Fruit fly (Drosophila melanogaster): ENCODE data around the gene CG4572.
A peak's percentile ranks its signal among the peaks of the same experiment; 100 is the strongest.

CG4572 gene

DNA sequence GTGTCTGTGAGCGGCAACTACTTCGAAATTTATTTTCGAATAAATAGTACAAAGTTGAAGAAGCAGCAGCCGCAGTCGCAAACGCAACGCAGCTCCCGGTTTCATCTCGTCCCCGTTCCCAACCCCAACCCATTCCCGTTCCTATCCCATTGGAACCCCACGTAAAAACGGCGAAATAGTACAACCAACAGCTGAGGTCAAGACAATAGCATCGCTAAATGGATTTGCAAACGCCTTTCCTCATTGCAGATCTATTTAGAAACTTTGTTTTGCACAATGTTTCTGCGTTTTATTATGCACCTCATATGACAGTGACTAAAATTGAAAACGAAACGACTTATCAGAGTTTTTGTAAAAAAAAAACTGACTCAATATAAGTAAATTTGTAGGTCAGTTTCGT, 27.2 kb upstream of the CG4572 start (continued):
- TF ChIP-seq trh (GFP tag; optimal IDR thresholded peaks at IDR 0.05) (no peak), CG9215 (GFP tag; IDR thresholded peaks at IDR 0.05) (no peak), Fer1 (GFP tag; optimal IDR thresholded peaks at IDR 0.05) (no peak), zf30C (GFP tag; optimal IDR thresholded peaks at IDR 0.05) (no peak), ATbp (GFP tag; optimal IDR thresholded peaks at IDR 0.05) (no peak), abd-A (tag; optimal IDR thresholded peaks at IDR 0.05) (no peak), exex (tag; optimal IDR thresholded peaks at IDR 0.05) (no peak), fd96Cb (tag; optimal IDR thresholded peaks at IDR 0.05) (no peak), ham (GFP tag; IDR thresholded peaks at IDR 0.05) (no peak), CG11560 (tag; IDR thresholded peaks at IDR 0.05) (no peak), CG17186 (GFP tag; optimal IDR thresholded peaks at IDR 0.05) (no peak), CG12219 (GFP tag; optimal IDR thresholded peaks at IDR 0.05) (no peak), Awh (GFP tag; IDR thresholded peaks at IDR 0.05) (no peak), CG18011 (GFP tag; optimal IDR thresholded peaks at IDR 0.05) (no peak), slp2 (GFP tag; optimal IDR thresholded peaks at IDR 0.05) (no peak), Dref (GFP tag; IDR thresholded peaks at IDR 0.05) (no peak), Sry-δ (GFP tag; optimal IDR thresholded peaks at IDR 0.05) (no peak), sens-2 (GFP tag; IDR thresholded peaks at IDR 0.05) (no peak), Xbp1 (GFP tag; optimal IDR thresholded peaks at IDR 0.05) (peak; percentile 5), prd (optimal IDR thresholded peaks at IDR 0.05) (no peak), prd (GFP tag; IDR thresholded peaks at IDR 0.05) (0 out of 3 replicates have a peak, but pooled peaks have one; percentile 6), nerfin-2 (GFP tag; IDR thresholded peaks at IDR 0.05; ENCODE audit: partially characterized antibody) (no peak), klu (GFP tag; IDR thresholded peaks at IDR 0.05) (no peak), NC2α (GFP tag; optimal IDR thresholded peaks at IDR 0.05) (no peak), CG8359 (GFP tag; optimal IDR thresholded peaks at IDR 0.05; ENCODE audit: borderline replicate concordance) (no peak), stc (GFP tag; IDR thresholded peaks at IDR 0.05) (0 out of 2 replicates have a peak, but pooled peaks have one; percentile 23), Ets97D (GFP tag; optimal IDR thresholded peaks at IDR 0.05) (no peak), HmgD (GFP tag; optimal IDR thresholded peaks at IDR 0.05) (no peak), CG11696 (GFP tag; IDR thresholded peaks at IDR 0.05) (peak; percentile 84), cwo (GFP tag; optimal IDR thresholded peaks at IDR 0.05) (no peak), CG10462 (GFP tag; optimal IDR thresholded peaks at IDR 0.05) (no peak), CoRest (tag; optimal IDR thresholded peaks at IDR 0.05) (no peak), chn (GFP tag; optimal IDR thresholded peaks at IDR 0.05) (no peak), ase (GFP tag; IDR thresholded peaks at IDR 0.05) (no peak), btn (GFP tag; optimal IDR thresholded peaks at IDR 0.05) (no peak), ci (GFP tag; IDR thresholded peaks at IDR 0.05) (no peak), CG6813 (GFP tag; optimal IDR thresholded peaks at IDR 0.05) (no peak), row (GFP tag; IDR thresholded peaks at IDR 0.05) (peak; percentile 29; the same call in 1 of the 3 replicates), p53 (GFP tag; optimal IDR thresholded peaks at IDR 0.05) (no peak), CG4424 (GFP tag; optimal IDR thresholded peaks at IDR 0.05) (no peak), CG15479 (GFP tag; optimal IDR thresholded peaks at IDR 0.05) (no peak), vvl (GFP tag; IDR thresholded peaks at IDR 0.05) (peak; percentile 43; the same call in 1 of the 2 replicates), chif (GFP tag; optimal IDR thresholded peaks at IDR 0.05) (no peak), Hr78 (GFP tag; optimal IDR thresholded peaks at IDR 0.05) (no peak), pb (GFP tag; optimal IDR thresholded peaks at IDR 0.05) (no peak), CG17912 (GFP tag; optimal IDR thresholded peaks at IDR 0.05) (no peak), usp (GFP tag; optimal IDR thresholded peaks at IDR 0.05) (no peak), Xrp1 (GFP tag; IDR thresholded peaks at IDR 0.05) (no peak), slbo (GFP tag; IDR thresholded peaks at IDR 0.05) (peak; percentile 23; the same call in 1 of the 2 replicates), CG13287 (GFP tag; IDR thresholded peaks at IDR 0.05; ENCODE audit: partially characterized antibody) (no peak), CG8944 (GFP tag; optimal IDR thresholded peaks at IDR 0.05) (no peak), twi (tag; optimal IDR thresholded peaks at IDR 0.05) (no peak)
